Worm (Caenorhabditis elegans): ENCODE data around the gene npr-1.
A peak's percentile ranks its signal among the peaks of the same experiment; 100 is the strongest.

Gene npr-1

ce11 chrX:4795329-4795728, 25.5 kb upstream of the npr-1 start (continued):
- no peak for TF ChIP-seq lin-29 (GFP tag; IDR thresholded peaks at IDR 0.05)
- no peak for TF ChIP-seq madf-9 (GFP tag; conservative IDR thresholded peaks at IDR 0.05)
- TF ChIP-seq jun-1 (tag; optimal IDR thresholded peaks at IDR 0.05) = no peak
- peak; percentile 63; the same call in 1 of the 2 replicates for TF ChIP-seq ceh-20 (GFP tag; IDR thresholded peaks at IDR 0.05)
- peak; percentile 65 for TF ChIP-seq nhr-102 (tag; optimal IDR thresholded peaks at IDR 0.05)
- TF ChIP-seq F49E8.2 (tag; optimal IDR thresholded peaks at IDR 0.05; ENCODE audit: borderline replicate concordance) = no peak
- TF ChIP-seq nhr-10 (tag; optimal IDR thresholded peaks at IDR 0.05) = peak; percentile 4
- no peak for TF ChIP-seq F37D6.2 (tag; optimal IDR thresholded peaks at IDR 0.05)
- TF ChIP-seq ztf-7 (tag; optimal IDR thresholded peaks at IDR 0.05) = no peak
- peak; percentile 94 for TF ChIP-seq php-3 (GFP tag; IDR thresholded peaks at IDR 0.05)
- TF ChIP-seq pqm-1 (tag; optimal IDR thresholded peaks at IDR 0.05) = peak; percentile 83
- no peak for TF ChIP-seq ztf-11 (tag; optimal IDR thresholded peaks at IDR 0.05)
- peak; percentile 4 for TF ChIP-seq nhr-11 (tag; optimal IDR thresholded peaks at IDR 0.05)
- TF ChIP-seq lin-1 (GFP tag; IDR thresholded peaks at IDR 0.05) = peak; percentile 69
- TF ChIP-seq T20F7.1 (GFP tag; optimal IDR thresholded peaks at IDR 0.05) = no peak
- TF ChIP-seq pha-4 (GFP tag; IDR thresholded peaks at IDR 0.05) = no peak
- no peak for TF ChIP-seq pha-4 (tag; optimal IDR thresholded peaks at IDR 0.05)
- TF ChIP-seq spr-1 (tag; optimal IDR thresholded peaks at IDR 0.05) = no peak
- no peak for TF ChIP-seq zip-11 (GFP tag; IDR thresholded peaks at IDR 0.05)
- no peak for TF ChIP-seq spr-3 (GFP tag; optimal IDR thresholded peaks at IDR 0.05)
- TF ChIP-seq Y75B8A.6 (GFP tag; IDR thresholded peaks at IDR 0.05) = no peak
- peak; percentile 54 for TF ChIP-seq nhr-48 (tag; optimal IDR thresholded peaks at IDR 0.05)
- TF ChIP-seq unc-130 (GFP tag; optimal IDR thresholded peaks at IDR 0.05) = no peak
- TF ChIP-seq snpc-1.2 (GFP tag; IDR thresholded peaks at IDR 0.05) = no peak
- TF ChIP-seq saeg-2 (GFP tag; IDR thresholded peaks at IDR 0.05) = no peak
- no peak for TF ChIP-seq D1046.2 (GFP tag; IDR thresholded peaks at IDR 0.05)
- TF ChIP-seq ceh-82 (tag; optimal IDR thresholded peaks at IDR 0.05) = no peak
- TF ChIP-seq nhr-6 (tag; optimal IDR thresholded peaks at IDR 0.05) = no peak
- no peak for TF ChIP-seq tag-97 (GFP tag; IDR thresholded peaks at IDR 0.05)
- TF ChIP-seq ZK337.2 (GFP tag; IDR thresholded peaks at IDR 0.05) = no peak
- TF ChIP-seq skn-1 (tag; optimal IDR thresholded peaks at IDR 0.05) = no peak
- TF ChIP-seq T26A8.4 (GFP tag; IDR thresholded peaks at IDR 0.05) = no peak
- no peak for TF ChIP-seq zfp-3 (GFP tag; conservative IDR thresholded peaks at IDR 0.05)
- TF ChIP-seq hif-1 (tag; optimal IDR thresholded peaks at IDR 0.05) = peak in 1 of 2 experiments; percentile 63
- TF ChIP-seq arid-1 (GFP tag; conservative IDR thresholded peaks at IDR 0.05) = no peak
- peak; percentile 85 for TF ChIP-seq dve-1 (tag; optimal IDR thresholded peaks at IDR 0.05; ENCODE audit: insufficient read depth)
- no peak for TF ChIP-seq gei-8 (GFP tag; optimal IDR thresholded peaks at IDR 0.05)
- no peak for TF ChIP-seq ama-1 (optimal IDR thresholded peaks at IDR 0.05)
- no peak for TF ChIP-seq nhr-111 (GFP tag; optimal IDR thresholded peaks at IDR 0.05)
- TF ChIP-seq aha-1 (tag) = no peak
- TF ChIP-seq mes-2 (tag; optimal IDR thresholded peaks at IDR 0.05; ENCODE audit: poor library complexity, severe bottlenecking) = no peak
- TF ChIP-seq nhr-237 (tag; optimal IDR thresholded peaks at IDR 0.05) = no peak
- no peak for TF ChIP-seq sdz-12 (GFP tag; optimal IDR thresholded peaks at IDR 0.05)
- no peak for TF ChIP-seq cey-2 (tag; optimal IDR thresholded peaks at IDR 0.05; ENCODE audit: borderline replicate concordance, insufficient read depth)
- no peak for TF ChIP-seq egl-43 (GFP tag; IDR thresholded peaks at IDR 0.05)
- no peak for TF ChIP-seq nhr-25 (tag; optimal IDR thresholded peaks at IDR 0.05; ENCODE audit: borderline replicate concordance, insufficient read depth)
- no peak for TF ChIP-seq R02D3.7 (tag; optimal IDR thresholded peaks at IDR 0.05)
- peak; percentile 72 for TF ChIP-seq nhr-77 (tag; optimal IDR thresholded peaks at IDR 0.05)
- no peak for TF ChIP-seq mdt-29 (GFP tag; IDR thresholded peaks at IDR 0.05)
- no peak for TF ChIP-seq zip-2 (tag; optimal IDR thresholded peaks at IDR 0.05)
- TF ChIP-seq dmd-6 (GFP tag; IDR thresholded peaks at IDR 0.05) = peak; percentile 93
- TF ChIP-seq tra-1 (GFP tag; IDR thresholded peaks at IDR 0.05) = peak; percentile 93

Data from whole organism, L4 larva.